Fruit fly (Drosophila melanogaster): ENCODE results near the gene brv1.

DNA sequence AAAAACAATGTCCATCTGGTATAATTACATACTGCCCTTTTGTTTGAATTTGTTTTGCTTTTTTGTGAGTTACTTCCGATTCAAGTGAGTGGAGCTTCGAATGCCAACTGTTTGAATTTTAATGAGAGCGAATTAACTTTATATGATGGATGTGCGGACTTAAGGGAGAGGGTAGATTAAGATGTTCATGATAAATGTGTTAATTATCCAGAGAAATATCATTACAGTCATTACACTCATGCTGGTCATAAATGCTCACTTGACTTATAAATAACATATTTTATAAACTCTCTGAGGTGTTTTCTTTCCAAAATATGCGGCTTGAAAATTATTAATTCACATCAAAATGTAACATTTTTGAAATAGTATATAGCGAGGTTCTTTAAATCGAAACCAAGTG, 11.3 kb upstream of the brv1 start, which contains the start of gene CG9449:
- TF ChIP-seq CTCF (optimal IDR thresholded peaks at IDR 0.05) (no peak), CG8478 (optimal IDR thresholded peaks at IDR 0.05) (no peak)

All from S2 (cell line).